Worm (Caenorhabditis elegans) whole organism, L4 larva: ENCODE results near the gene emb-8.

Source experiments
- D1046.2 ChIP-seq: fragments of 200-800 bp; sonication (Bioruptor generic); IDR thresholded peaks from 2 replicates; pipeline ENCODE4 v1.3.6; 2022; ENCODE audit warnings: missing genetic modification characterization, missing compliant biosample characterization
- F37D6.2 ChIP-seq: sonication (generic microtip); optimal IDR thresholded peaks from 2 replicates; lab custom pipeline; 2016; ENCODE audit warnings: mild to moderate bottlenecking, missing genetic modification characterization, missing compliant biosample characterization
- F44E2.7 ChIP-seq: fragments of 200-800 bp; sonication (Bioruptor generic); IDR thresholded peaks from 2 replicates; pipeline ENCODE4 v2.1.2; 2022; ENCODE audit warnings: missing genetic modification characterization, missing compliant biosample characterization
- R02D3.7 ChIP-seq: fragments of 150-350 bp; sonication (generic microtip); optimal IDR thresholded peaks from 3 replicates; lab custom pipeline; 2014; ENCODE audit warnings: missing biosample characterization, missing genetic modification characterization
- Y48G9A.11 ChIP-seq: fragments of 200-800 bp; sonication (Bioruptor generic); IDR thresholded peaks from 2 replicates; pipeline ENCODE4 v1.3.6; 2022; ENCODE audit warnings: missing genetic modification reagents, missing genetic modification characterization, missing compliant biosample characterization
- Y5F2A.4 ChIP-seq: fragments of 200-800 bp; sonication (Bioruptor generic); optimal IDR thresholded peaks from 2 replicates; lab custom pipeline; 2018; ENCODE audit warnings: mild to moderate bottlenecking, missing genetic modification characterization, missing compliant biosample characterization
- ZK337.2 ChIP-seq: fragments of 200-800 bp; sonication (Bioruptor generic); IDR thresholded peaks from 2 replicates; pipeline ENCODE4 v1.3.6; 2022; ENCODE audit warnings: missing genetic modification reagents, missing genetic modification characterization, missing compliant biosample characterization
- aly-2 ChIP-seq: sonication (generic microtip); optimal IDR thresholded peaks from 2 replicates; lab custom pipeline; 2018; ENCODE audit warnings: missing biosample characterization, missing genetic modification characterization
- ama-1 ChIP-seq: fragments of 150-350 bp; optimal IDR thresholded peaks from 2 replicates; lab custom pipeline; 2014; ENCODE audit warnings: inconsistent platforms, mixed read lengths
- ceh-28 ChIP-seq: fragments of 150-350 bp; optimal IDR thresholded peaks from 2 replicates; lab custom pipeline; 2014; ENCODE audit warnings: missing biosample characterization, missing genetic modification reagents, missing genetic modification characterization
- ceh-62 ChIP-seq: sonication (generic microtip); optimal IDR thresholded peaks from 2 replicates; lab custom pipeline; 2017; ENCODE audit warnings: missing biosample characterization, missing genetic modification characterization
- ces-1 ChIP-seq: fragments of 150-350 bp; sonication (generic microtip); optimal IDR thresholded peaks from 4 replicates; lab custom pipeline; 2014; ENCODE audit warnings: missing biosample characterization, missing genetic modification reagents, missing genetic modification characterization
- daf-16 ChIP-seq, 3 experiments: sonication (generic microtip); optimal IDR thresholded peaks; 2 replicates each; lab custom pipeline; 2016 to 2017; ENCODE audit warnings: missing genetic modification characterization in 3 of 3, missing genetic modification reagents in 3 of 3, mild to moderate bottlenecking in 2 of 3, missing compliant biosample characterization in 2 of 3, missing biosample characterization in 1 of 3, moderate library complexity in 1 of 3
- daf-19 ChIP-seq: fragments of 200-800 bp; sonication (Bioruptor generic); conservative IDR thresholded peaks from 2 replicates; pipeline ENCODE4 v1.3.6; 2022; ENCODE audit warnings: missing genetic modification characterization, missing compliant biosample characterization
- dmd-8 ChIP-seq: fragments of 200-800 bp; sonication (Bioruptor generic); IDR thresholded peaks from 2 replicates; pipeline ENCODE4 v1.3.6; 2022; ENCODE audit warnings: missing genetic modification characterization, missing compliant biosample characterization
- fos-1 ChIP-seq: fragments of 150-350 bp; optimal IDR thresholded peaks from 2 replicates; lab custom pipeline; 2014; ENCODE audit warnings: missing biosample characterization, missing genetic modification characterization
- gei-8 ChIP-seq: fragments of 200-800 bp; sonication (Bioruptor generic); optimal IDR thresholded peaks from 2 replicates; lab custom pipeline; 2018; ENCODE audit warnings: mild to moderate bottlenecking, missing genetic modification characterization, missing compliant biosample characterization
- hif-1 ChIP-seq, 2 experiments: sonication (generic microtip); optimal IDR thresholded peaks; 2 replicates each; lab custom pipeline; 2016 to 2017; ENCODE audit warnings: missing compliant biosample characterization in 2 of 2, missing genetic modification characterization in 2 of 2, missing genetic modification reagents in 2 of 2, missing genotype in 2 of 2, mild to moderate bottlenecking in 1 of 2
- hmg-1.1 ChIP-seq: fragments of 200-800 bp; sonication (Bioruptor generic); IDR thresholded peaks from 2 replicates; pipeline ENCODE4 v1.3.6; 2022; ENCODE audit warnings: missing genetic modification reagents, missing genetic modification characterization, missing compliant biosample characterization
- jun-1 ChIP-seq: fragments of 150-350 bp; optimal IDR thresholded peaks from 2 replicates; lab custom pipeline; 2014; ENCODE audit warnings: missing biosample characterization, missing genetic modification reagents, missing genetic modification characterization
- lin-13 ChIP-seq: fragments of 150-350 bp; optimal IDR thresholded peaks from 2 replicates; lab custom pipeline; 2014; ENCODE audit warnings: missing biosample characterization, missing genetic modification reagents, missing genetic modification characterization
- lin-29 ChIP-seq: fragments of 200-800 bp; sonication (Bioruptor generic); IDR thresholded peaks from 2 replicates; pipeline ENCODE4 v1.3.6; 2022; ENCODE audit warnings: missing genetic modification reagents, missing genetic modification characterization, missing compliant biosample characterization
- lin-38 ChIP-seq: fragments of 200-800 bp; sonication (Bioruptor generic); IDR thresholded peaks from 2 replicates; pipeline ENCODE4 v1.3.6; 2022; ENCODE audit warnings: missing genetic modification reagents, missing genetic modification characterization, missing compliant biosample characterization
- lin-39 ChIP-seq: fragments of 150-350 bp; optimal IDR thresholded peaks from 2 replicates; lab custom pipeline; 2014; ENCODE audit warnings: missing biosample characterization, missing genetic modification reagents, missing genetic modification characterization
- lir-3 ChIP-seq: sonication (generic microtip); optimal IDR thresholded peaks from 2 replicates; lab custom pipeline; 2016; ENCODE audit warnings: mild to moderate bottlenecking, missing genetic modification characterization, missing compliant biosample characterization
- lsy-2 ChIP-seq, 2 experiments: fragments of 150-350 bp in 1 of 2; sonication (generic microtip) in 1 of 2; optimal IDR thresholded peaks; 2 replicates each; lab custom pipeline; 2014 to 2017; ENCODE audit warnings: missing biosample characterization in 2 of 2, missing genetic modification characterization in 2 of 2
- madf-9 ChIP-seq: fragments of 200-800 bp; sonication (Bioruptor generic); conservative IDR thresholded peaks from 2 replicates; pipeline ENCODE4 v1.3.6; 2022; ENCODE audit warnings: missing genetic modification reagents, missing genetic modification characterization, missing compliant biosample characterization
- mdl-1 ChIP-seq, 2 experiments: fragments of 150-350 bp in 1 of 2; sonication (generic microtip) in 1 of 2; optimal IDR thresholded peaks; 2 replicates each; lab custom pipeline; 2014 to 2017; ENCODE audit warnings: missing biosample characterization in 2 of 2, missing genetic modification characterization in 2 of 2
- mdt-29 ChIP-seq: fragments of 200-800 bp; sonication (Bioruptor generic); IDR thresholded peaks from 2 replicates; pipeline ENCODE4 v1.3.6; 2022; ENCODE audit warnings: missing genetic modification reagents, missing genetic modification characterization, missing compliant biosample characterization
- mxl-3 ChIP-seq: fragments of 200-800 bp; sonication (Bioruptor generic); optimal IDR thresholded peaks from 2 replicates; lab custom pipeline; 2018; ENCODE audit warnings: mild to moderate bottlenecking, missing genetic modification characterization, missing compliant biosample characterization
- nhr-10 ChIP-seq: fragments of 150-350 bp; optimal IDR thresholded peaks from 2 replicates; lab custom pipeline; 2014; ENCODE audit warnings: missing biosample characterization, missing genetic modification characterization
- nhr-102 ChIP-seq: sonication (generic microtip); optimal IDR thresholded peaks from 2 replicates; lab custom pipeline; 2016; ENCODE audit warnings: mild to moderate bottlenecking, missing genetic modification characterization, moderate library complexity, missing compliant biosample characterization
- nhr-11 ChIP-seq: fragments of 150-350 bp; optimal IDR thresholded peaks from 2 replicates; lab custom pipeline; 2014; ENCODE audit warnings: missing biosample characterization, missing genetic modification characterization
- nhr-111 ChIP-seq: fragments of 200-800 bp; sonication (Bioruptor generic); optimal IDR thresholded peaks from 2 replicates; lab custom pipeline; 2018; ENCODE audit warnings: mild to moderate bottlenecking, missing genetic modification characterization, missing compliant biosample characterization
- nhr-41 ChIP-seq: fragments of 200-800 bp; sonication (Bioruptor generic); IDR thresholded peaks from 2 replicates; pipeline ENCODE4 v1.3.6; 2022; ENCODE audit warnings: missing genetic modification reagents, missing genetic modification characterization, missing compliant biosample characterization
- nhr-76 ChIP-seq: fragments of 150-350 bp; optimal IDR thresholded peaks from 2 replicates; lab custom pipeline; 2014; ENCODE audit warnings: missing biosample characterization, missing genetic modification characterization
- nhr-77 ChIP-seq: fragments of 150-350 bp; optimal IDR thresholded peaks from 2 replicates; lab custom pipeline; 2014; ENCODE audit warnings: missing biosample characterization, missing genetic modification characterization
- pha-4 ChIP-seq, 2 experiments: fragments of 150-350 bp in 1 of 2; fragments of 200-800 bp in 1 of 2; sonication (Bioruptor generic) in 1 of 2; IDR thresholded peaks in 1 of 2; optimal IDR thresholded peaks in 1 of 2; 2 replicates each; pipeline versions ENCODE4 v1.3.6 to Lab custom; 2014 to 2022; ENCODE audit warnings: missing genetic modification characterization in 2 of 2, missing genetic modification reagents in 2 of 2, missing biosample characterization in 1 of 2, missing compliant biosample characterization in 1 of 2
- saeg-2 ChIP-seq: fragments of 200-800 bp; sonication (Bioruptor generic); IDR thresholded peaks from 2 replicates; pipeline ENCODE4 v1.3.6; 2022; ENCODE audit warnings: missing genetic modification reagents, missing genetic modification characterization, missing compliant biosample characterization
- snpc-1.2 ChIP-seq: fragments of 200-800 bp; sonication (Bioruptor generic); IDR thresholded peaks from 2 replicates; pipeline ENCODE4 v1.3.6; 2022; ENCODE audit warnings: missing genetic modification reagents, missing genetic modification characterization, missing compliant biosample characterization
- spr-3 ChIP-seq: fragments of 200-800 bp; sonication (Bioruptor generic); optimal IDR thresholded peaks from 2 replicates; lab custom pipeline; 2018; ENCODE audit warnings: mild to moderate bottlenecking, missing genetic modification characterization, missing compliant biosample characterization
- tra-1 ChIP-seq: fragments of 200-800 bp; sonication (Bioruptor generic); IDR thresholded peaks from 2 replicates; pipeline ENCODE4 v1.3.6; 2022; ENCODE audit warnings: missing genetic modification reagents, missing genetic modification characterization, missing compliant biosample characterization
- unc-130 ChIP-seq: sonication (generic microtip); optimal IDR thresholded peaks from 2 replicates; lab custom pipeline; 2016; ENCODE audit warnings: missing genetic modification reagents, missing genetic modification characterization, missing compliant biosample characterization
- vab-7 ChIP-seq: fragments of 200-800 bp; sonication (Bioruptor generic); IDR thresholded peaks from 2 replicates; pipeline ENCODE4 v1.3.6; 2022; ENCODE audit warnings: missing genetic modification reagents, missing genetic modification characterization, missing compliant biosample characterization
- zag-1 ChIP-seq: fragments of 150-350 bp; optimal IDR thresholded peaks from 2 replicates; lab custom pipeline; 2014; ENCODE audit warnings: missing biosample characterization, missing genetic modification characterization
- zfp-2 ChIP-seq: sonication (generic microtip); optimal IDR thresholded peaks from 2 replicates; lab custom pipeline; 2016; ENCODE audit warnings: mild to moderate bottlenecking, missing genetic modification characterization, missing compliant biosample characterization
- zfp-3 ChIP-seq: fragments of 200-800 bp; sonication (Bioruptor generic); conservative IDR thresholded peaks from 2 replicates; pipeline ENCODE4 v1.3.6; 2022; ENCODE audit warnings: missing genetic modification reagents, missing genetic modification characterization, missing compliant biosample characterization
- zip-2 ChIP-seq: fragments of 150-350 bp; optimal IDR thresholded peaks from 2 replicates; lab custom pipeline; 2014; ENCODE audit warnings: missing biosample characterization, missing genetic modification characterization
- ztf-11 ChIP-seq: fragments of 150-350 bp; optimal IDR thresholded peaks from 2 replicates; lab custom pipeline; 2014; ENCODE audit warnings: missing biosample characterization, missing genetic modification characterization
- ztf-7 ChIP-seq: fragments of 150-350 bp; optimal IDR thresholded peaks from 2 replicates; lab custom pipeline; 2014; ENCODE audit warnings: missing biosample characterization, missing genetic modification characterization

emb-8 gene

ce11 chrIII:5172470-5172869, 27.0 kb downstream of the emb-8 start, which contains the start of gene K10D2.5 (continued):
- TF ChIP-seq nhr-10 (tag; lab: Kevin White, UChicago) (no peak), R02D3.7 (no peak), Y48G9A.11 (peak; percentile 93), mdl-1 (tag; optimal IDR thresholded peaks at IDR 0.05; lab: Kevin White, UChicago) (peak in 1 of 2 experiments; percentile 29), pha-4 (GFP tag; IDR thresholded peaks at IDR 0.05; lab: Robert Waterston, UW) (no peak), pha-4 (tag; optimal IDR thresholded peaks at IDR 0.05; lab: Kevin White, UChicago) (peak; percentile 60), ceh-28 (no peak), lir-3 (tag; lab: Kevin White, UChicago) (peak; percentile 4), lin-13 (GFP tag; lab: Kevin White, UChicago) (peak; percentile 95), ztf-7 (tag; lab: Kevin White, UChicago) (no peak), ZK337.2 (GFP tag; lab: Robert Waterston, UW) (peak; percentile 99), nhr-77 (peak; percentile 87), zip-2 (no peak), mdt-29 (GFP tag; lab: Robert Waterston, UW) (peak; percentile 85), Y5F2A.4 (no peak), lin-39 (tag; lab: Kevin White, UChicago) (no peak), jun-1 (tag; lab: Kevin White, UChicago) (no peak), spr-3 (GFP tag; lab: Kevin White, UChicago) (peak; percentile 1), madf-9 (GFP tag; lab: Robert Waterston, UW) (peak; percentile 96), daf-16 (GFP tag; optimal IDR thresholded peaks at IDR 0.05; lab: Kevin White, UChicago) (peak in 1 of 2 experiments; percentile 71), daf-16 (tag; optimal IDR thresholded peaks at IDR 0.05; lab: Kevin White, UChicago) (peak; percentile 42), lsy-2 (tag; optimal IDR thresholded peaks at IDR 0.05; lab: Kevin White, UChicago) (peak; percentile 72 to 92), aly-2 (tag; lab: Kevin White, UChicago) (no peak), daf-19 (0 out of 2 replicates have a peak, but pooled peaks have one; percentile 55), nhr-111 (no peak), nhr-76 (tag; lab: Kevin White, UChicago) (no peak), gei-8 (no peak), nhr-102 (tag; lab: Kevin White, UChicago) (peak; percentile 53), nhr-11 (tag; lab: Kevin White, UChicago) (peak; percentile 84), snpc-1.2 (GFP tag; lab: Robert Waterston, UW) (peak; percentile 75), vab-7 (GFP tag; lab: Robert Waterston, UW) (peak; percentile 91), tra-1 (GFP tag; lab: Robert Waterston, UW) (peak; percentile 97), F37D6.2 (tag; lab: Kevin White, UChicago) (peak; percentile 86), ztf-11 (tag; lab: Kevin White, UChicago) (no peak), D1046.2 (peak; percentile 95), zfp-3 (GFP tag; lab: Robert Waterston, UW) (peak; percentile 85), hmg-1.1 (GFP tag; lab: Robert Waterston, UW) (peak; percentile 85), hif-1 (tag; optimal IDR thresholded peaks at IDR 0.05; lab: Kevin White, UChicago) (peak in 1 of 2 experiments; percentile 96), ama-1 (lab: Kevin White, UChicago) (no peak), fos-1 (tag; lab: Kevin White, UChicago) (no peak), saeg-2 (0 out of 2 replicates have a peak, but pooled peaks have one; percentile 60), lin-29 (GFP tag; lab: Robert Waterston, UW) (peak; percentile 55; the same call in 1 of the 2 replicates), ceh-62 (tag; lab: Kevin White, UChicago) (no peak), nhr-41 (0 out of 2 replicates have a peak, but pooled peaks have one; percentile 12), zfp-2 (tag; lab: Kevin White, UChicago) (peak; percentile 40), dmd-8 (GFP tag; lab: Robert Waterston, UW) (no peak), lin-38 (peak; percentile 99), mxl-3 (GFP tag; lab: Kevin White, UChicago) (peak; percentile 95), zag-1 (tag; lab: Kevin White, UChicago) (no peak), F44E2.7 (no peak), unc-130 (GFP tag; lab: Kevin White, UChicago) (peak; percentile 98), ces-1 (peak; percentile 17)
